Fruit fly (Drosophila melanogaster) whole organism, embryonic: Measurements from ENCODE around the gene sage.

ENCODE experiments used
- Asciz ChIP-seq: fragments of 200-800 bp; sonication (Bioruptor generic); optimal IDR thresholded peaks from 2 replicates; lab custom pipeline; 2017; ENCODE audit warnings: missing biosample characterization, mild to moderate bottlenecking, missing genetic modification characterization, missing genetic modification reagents
- Blimp-1 ChIP-seq: fragments of 200-800 bp; sonication (Bioruptor generic); optimal IDR thresholded peaks from 3 replicates; lab custom pipeline; 2018; ENCODE audit warnings: missing biosample characterization, missing genetic modification characterization, mild to moderate bottlenecking, moderate library complexity, missing genetic modification reagents
- CG10267 ChIP-seq: fragments of 200-800 bp; sonication (Bioruptor generic); optimal IDR thresholded peaks from 2 replicates; lab custom pipeline; 2018; ENCODE audit warnings: missing biosample characterization, mild to moderate bottlenecking, missing genetic modification characterization, moderate library complexity
- CG10321 ChIP-seq: fragments of 200-800 bp; sonication (Bioruptor generic); IDR thresholded peaks from 2 replicates; pipeline ENCODE4 v1.3.6; 2022; ENCODE audit warnings: missing biosample characterization, missing genetic modification characterization
- CG10431 ChIP-seq: fragments of 200-800 bp; sonication (Bioruptor generic); optimal IDR thresholded peaks from 3 replicates; lab custom pipeline; 2018; ENCODE audit warnings: missing biosample characterization, mild to moderate bottlenecking, missing genetic modification characterization
- CG10543 ChIP-seq: fragments of 200-800 bp; sonication (Bioruptor generic); optimal IDR thresholded peaks from 3 replicates; lab custom pipeline; 2017; ENCODE audit warnings: missing biosample characterization, mild to moderate bottlenecking, missing genetic modification characterization, moderate library complexity
- CG13624 ChIP-seq: fragments of 200-800 bp; sonication (Bioruptor generic); optimal IDR thresholded peaks from 2 replicates; lab custom pipeline; 2016; ENCODE audit warnings: missing biosample characterization, missing genetic modification characterization
- CG14014 ChIP-seq: fragments of 200-800 bp; sonication (Bioruptor generic); IDR thresholded peaks from 2 replicates; pipeline ENCODE4 v1.3.6; 2022; ENCODE audit warnings: missing biosample characterization, missing genetic modification characterization
- CG17186 ChIP-seq: fragments of 200-800 bp; sonication (Bioruptor generic); optimal IDR thresholded peaks from 3 replicates; lab custom pipeline; 2017; ENCODE audit warnings: missing biosample characterization, missing genetic modification reagents, missing genetic modification characterization
- CG17361 ChIP-seq: fragments of 200-800 bp; sonication (Bioruptor generic); IDR thresholded peaks from 3 replicates; pipeline ENCODE4 v1.3.6; 2022; ENCODE audit warnings: missing biosample characterization, missing genetic modification characterization
- CG17912 ChIP-seq: fragments of 200-800 bp; sonication (Bioruptor generic); optimal IDR thresholded peaks from 2 replicates; lab custom pipeline; 2018; ENCODE audit warnings: missing biosample characterization, mild to moderate bottlenecking, missing genetic modification characterization
- CG2129 ChIP-seq: fragments of 200-800 bp; sonication (Bioruptor generic); IDR thresholded peaks from 2 replicates; pipeline ENCODE4 v1.3.6; 2022; ENCODE audit warnings: missing biosample characterization, missing genetic modification characterization; ENCODE audit not compliant: partially characterized antibody
- CG2875 ChIP-seq: fragments of 200-800 bp; sonication (Bioruptor generic); optimal IDR thresholded peaks from 2 replicates; lab custom pipeline; 2017; ENCODE audit warnings: missing biosample characterization, mild to moderate bottlenecking, missing genetic modification characterization, missing genetic modification reagents
- CG4707 ChIP-seq: fragments of 200-800 bp; sonication (Bioruptor generic); optimal IDR thresholded peaks from 2 replicates; lab custom pipeline; 2018; ENCODE audit warnings: missing biosample characterization, mild to moderate bottlenecking, missing genetic modification characterization, moderate library complexity
- CG6272 ChIP-seq: fragments of 200-800 bp; sonication (Bioruptor generic); IDR thresholded peaks from 2 replicates; pipeline ENCODE4 v1.3.6; 2022; ENCODE audit warnings: missing biosample characterization, missing genetic modification characterization
- CG8089 ChIP-seq: fragments of 200-800 bp; sonication (Bioruptor generic); optimal IDR thresholded peaks from 3 replicates; lab custom pipeline; 2016; ENCODE audit warnings: missing biosample characterization, missing genetic modification characterization
- CG8478 ChIP-seq: fragments of >200 bp; optimal IDR thresholded peaks from 2 replicates; lab custom pipeline; 2018
- CG8924 ChIP-seq: fragments of 200-800 bp; optimal IDR thresholded peaks from 3 replicates; lab custom pipeline; 2019; ENCODE audit warnings: missing biosample characterization, mild to moderate bottlenecking, missing genetic modification characterization, moderate library complexity
- Chrac-16 ChIP-seq: fragments of 200-800 bp; sonication (Bioruptor generic); optimal IDR thresholded peaks from 3 replicates; lab custom pipeline; 2016; ENCODE audit warnings: missing biosample characterization, missing genetic modification characterization
- Ets65A ChIP-seq: fragments of 200-800 bp; sonication (Bioruptor generic); peaks from one replicate; lab custom pipeline; 2016; ENCODE audit warnings: missing biosample characterization, missing genetic modification characterization
- HLH3B ChIP-seq: fragments of 200-800 bp; sonication (Bioruptor generic); IDR thresholded peaks from 2 replicates; pipeline ENCODE4 v1.3.6; 2022; ENCODE audit warnings: missing biosample characterization, missing genetic modification characterization
- HmgD ChIP-seq: fragments of 200-800 bp; sonication (Bioruptor generic); optimal IDR thresholded peaks from 3 replicates; lab custom pipeline; 2016; ENCODE audit warnings: missing biosample characterization, missing genetic modification characterization
- HmgZ ChIP-seq: fragments of 200-800 bp; sonication (Bioruptor generic); optimal IDR thresholded peaks from 2 replicates; lab custom pipeline; 2018; ENCODE audit warnings: missing biosample characterization, mild to moderate bottlenecking, missing genetic modification characterization
- Hmr ChIP-seq: fragments of 200-800 bp; sonication (Bioruptor generic); optimal IDR thresholded peaks from 3 replicates; lab custom pipeline; 2017; ENCODE audit warnings: mild to moderate bottlenecking, missing biosample characterization, missing genetic modification reagents, missing genetic modification characterization
- Hr3 ChIP-seq: fragments of 200-800 bp; sonication (Bioruptor generic); optimal IDR thresholded peaks from 3 replicates; lab custom pipeline; 2016; ENCODE audit warnings: missing biosample characterization, missing genetic modification characterization
- Hr39 ChIP-seq: fragments of >200 bp; optimal IDR thresholded peaks from 2 replicates; lab custom pipeline; 2017
- Hr78 ChIP-seq, 2 experiments: fragments of 200-800 bp in 1 of 2; fragments of >200 bp in 1 of 2; sonication (Bioruptor generic) in 1 of 2; optimal IDR thresholded peaks; 2 replicates each; lab custom pipeline; 2017 to 2019; ENCODE audit warnings: missing biosample characterization in 2 of 2, missing genetic modification characterization in 2 of 2, mild to moderate bottlenecking in 1 of 2, moderate library complexity in 1 of 2
- Lpt ChIP-seq: fragments of >200 bp; optimal IDR thresholded peaks from 2 replicates; lab custom pipeline; 2018; ENCODE audit warnings: missing biosample characterization, missing genetic modification characterization
- Mad ChIP-seq: fragments of 200-800 bp; sonication (Bioruptor generic); optimal IDR thresholded peaks from 2 replicates; lab custom pipeline; 2016; ENCODE audit warnings: missing biosample characterization, missing genetic modification characterization
- Max ChIP-seq: fragments of 200-800 bp; sonication (Bioruptor generic); optimal IDR thresholded peaks from 2 replicates; lab custom pipeline; 2016; ENCODE audit warnings: missing biosample characterization, mild to moderate bottlenecking, missing genetic modification characterization
- Med ChIP-seq: fragments of 200-800 bp; sonication (Bioruptor generic); peaks from one replicate; lab custom pipeline; 2016; ENCODE audit warnings: missing biosample characterization, missing genetic modification characterization, mild to moderate bottlenecking, inconsistent platforms, moderate library complexity
- Meics ChIP-seq: fragments of 200-800 bp; sonication (Bioruptor generic); optimal IDR thresholded peaks from 2 replicates; lab custom pipeline; 2017; ENCODE audit warnings: missing biosample characterization, mild to moderate bottlenecking, missing genetic modification characterization
- NC2β ChIP-seq: fragments of 200-800 bp; sonication (Bioruptor generic); optimal IDR thresholded peaks from 2 replicates; lab custom pipeline; 2016; ENCODE audit warnings: missing biosample characterization, missing genetic modification characterization
- TFAM ChIP-seq: fragments of 200-800 bp; sonication (Bioruptor generic); optimal IDR thresholded peaks from 2 replicates; lab custom pipeline; 2017; ENCODE audit warnings: missing biosample characterization, missing genetic modification characterization, inconsistent platforms
- abd-A ChIP-seq: fragments of 200-800 bp; sonication (Bioruptor generic); optimal IDR thresholded peaks from 3 replicates; lab custom pipeline; 2019; ENCODE audit warnings: missing biosample characterization, mild to moderate bottlenecking, missing genetic modification characterization, moderate library complexity
- bcd ChIP-seq: fragments of 200-800 bp; sonication (Bioruptor generic); optimal IDR thresholded peaks from 2 replicates; lab custom pipeline; 2017; ENCODE audit warnings: missing biosample characterization, mild to moderate bottlenecking, missing genetic modification characterization
- da ChIP-seq: fragments of 200-800 bp; sonication (Bioruptor generic); optimal IDR thresholded peaks from 2 replicates; lab custom pipeline; 2016; ENCODE audit warnings: missing biosample characterization, missing genetic modification characterization
- ems ChIP-seq: fragments of 200-800 bp; sonication (Bioruptor generic); optimal IDR thresholded peaks from 3 replicates; lab custom pipeline; 2016; ENCODE audit warnings: missing biosample characterization, missing genetic modification characterization
- ewg ChIP-seq: fragments of 200-800 bp; sonication (Bioruptor generic); optimal IDR thresholded peaks from 3 replicates; lab custom pipeline; 2017; ENCODE audit warnings: mild to moderate bottlenecking, missing biosample characterization, missing genetic modification reagents, missing genetic modification characterization
- gfzf ChIP-seq: fragments of 200-800 bp; sonication (Bioruptor generic); optimal IDR thresholded peaks from 2 replicates; lab custom pipeline; 2016; ENCODE audit warnings: missing biosample characterization, mild to moderate bottlenecking, missing genetic modification characterization, moderate library complexity
- hth ChIP-seq: fragments of >200 bp; optimal IDR thresholded peaks from 2 replicates; lab custom pipeline; 2017; ENCODE audit warnings: inconsistent platforms
- insv ChIP-seq, 2 experiments: fragments of 200-800 bp; sonication (Bioruptor generic); optimal IDR thresholded peaks; 3 replicates each; lab custom pipeline; 2016 to 2018; ENCODE audit warnings: missing biosample characterization in 2 of 2, missing genetic modification characterization in 2 of 2
- knrl ChIP-seq: fragments of 200-800 bp; sonication (Bioruptor generic); IDR thresholded peaks from 3 replicates; pipeline ENCODE4 v1.3.6; 2022; ENCODE audit warnings: missing biosample characterization, missing genetic modification characterization; ENCODE audit not compliant: partially characterized antibody
- mam ChIP-seq: fragments of 200-800 bp; sonication (Bioruptor generic); optimal IDR thresholded peaks from 3 replicates; lab custom pipeline; 2016; ENCODE audit warnings: missing biosample characterization, missing genetic modification characterization
- mld ChIP-seq: fragments of 200-800 bp; sonication (Bioruptor generic); IDR thresholded peaks from 3 replicates; pipeline ENCODE4 v1.3.6; 2022; ENCODE audit warnings: missing biosample characterization, missing genetic modification characterization; ENCODE audit not compliant: partially characterized antibody
- oc ChIP-seq: fragments of 200-800 bp; sonication (Bioruptor generic); optimal IDR thresholded peaks from 2 replicates; lab custom pipeline; 2018; ENCODE audit warnings: missing biosample characterization, mild to moderate bottlenecking, missing genetic modification characterization, moderate library complexity
- peb ChIP-seq: fragments of 200-800 bp; sonication (Bioruptor generic); IDR thresholded peaks from 2 replicates; pipeline ENCODE4 v1.3.6; 2022; ENCODE audit warnings: missing biosample characterization, missing genetic modification characterization
- prd ChIP-seq, 3 experiments: fragments of >200 bp in 2 of 3; fragments of 200-800 bp in 1 of 3; sonication (Bioruptor generic) in 1 of 3; optimal IDR thresholded peaks in 2 of 3; IDR thresholded peaks in 1 of 3; 2 replicates in 2 of 3; 3 replicates in 1 of 3; pipeline versions ENCODE4 v1.3.6 to Lab custom; 2017 to 2022; ENCODE audit warnings: missing biosample characterization in 1 of 3, missing genetic modification characterization in 1 of 3
- run ChIP-seq: fragments of 200-800 bp; sonication (Bioruptor generic); optimal IDR thresholded peaks from 3 replicates; lab custom pipeline; 2018; ENCODE audit warnings: missing biosample characterization, mild to moderate bottlenecking, missing genetic modification characterization
- wdn ChIP-seq: fragments of 200-800 bp; sonication (Bioruptor generic); IDR thresholded peaks from 2 replicates; pipeline ENCODE4 v1.3.6; 2022; ENCODE audit warnings: missing biosample characterization, missing genetic modification characterization

sage gene

dm6 chr3R:9245576-9246200 is 18.3 kb downstream of the sage start, which contains the start of gene Vps15 (continued):
- TF ChIP-seq mld (GFP tag; lab: Robert Waterston, UW) (peak; percentile 22; the same call in 1 of the 3 replicates), Lpt (GFP tag; lab: Kevin White, UChicago) (no peak), NC2β (peak; percentile 50), mam (GFP tag; lab: Kevin White, UChicago) (peak; percentile 77), CG8924 (tag; lab: Kevin White, UChicago) (peak; percentile 82), peb (GFP tag; lab: Robert Waterston, UW) (peak; percentile 62; the same call in 1 of the 2 replicates), Hr39 (lab: Kevin White, UChicago) (no peak), gfzf (peak; percentile 17), Asciz (GFP tag; lab: Kevin White, UChicago) (peak; percentile 57), CG17912 (GFP tag; lab: Kevin White, UChicago) (no peak), bcd (peak; percentile 51), Mad (GFP tag; lab: Kevin White, UChicago) (peak; percentile 48), Hr78 (GFP tag; optimal IDR thresholded peaks at IDR 0.05; lab: Kevin White, UChicago) (peak in 1 of 2 experiments; percentile 49), wdn (GFP tag; lab: Robert Waterston, UW) (peak; percentile 58; the same call in 1 of the 2 replicates), CG10543 (GFP tag; lab: Kevin White, UChicago) (peak; percentile 78), CG10321 (GFP tag; lab: Robert Waterston, UW) (no peak), Hr3 (GFP tag; lab: Kevin White, UChicago) (peak; percentile 64), CG14014 (GFP tag; lab: Robert Waterston, UW) (peak; percentile 84), oc (tag; lab: Kevin White, UChicago) (peak; percentile 72), hth (lab: Kevin White, UChicago) (no peak), CG10431 (GFP tag; lab: Kevin White, UChicago) (peak; percentile 18), prd (optimal IDR thresholded peaks at IDR 0.05; lab: Kevin White, UChicago) (no peak), prd (GFP tag; IDR thresholded peaks at IDR 0.05; lab: Robert Waterston, UW) (peak; percentile 72), Med (GFP tag; lab: Kevin White, UChicago) (peak; percentile 93), CG4707 (GFP tag; lab: Kevin White, UChicago) (no peak), CG2129 (peak; percentile 85), Ets65A (peak; percentile 15), insv (GFP tag; optimal IDR thresholded peaks at IDR 0.05; lab: Kevin White, UChicago) (no peak), knrl (GFP tag; lab: Robert Waterston, UW) (peak; percentile 74), CG8089 (GFP tag; lab: Kevin White, UChicago) (no peak), CG13624 (GFP tag; lab: Kevin White, UChicago) (peak; percentile 85), run (tag; lab: Kevin White, UChicago) (peak; percentile 46), CG10267 (peak; percentile 83), CG8478 (no peak), CG2875 (peak; percentile 31), HmgZ (tag; lab: Kevin White, UChicago) (peak; percentile 85), Meics (GFP tag; lab: Kevin White, UChicago) (peak; percentile 81), Blimp-1 (GFP tag; lab: Kevin White, UChicago) (peak; percentile 81), da (GFP tag; lab: Kevin White, UChicago) (peak; percentile 46), CG6272 (GFP tag; lab: Robert Waterston, UW) (peak; percentile 55), abd-A (tag; lab: Kevin White, UChicago) (peak; percentile 77), Chrac-16 (GFP tag; lab: Kevin White, UChicago) (peak; percentile 72), TFAM (GFP tag; lab: Kevin White, UChicago) (no peak), CG17186 (peak; percentile 68), CG17361 (GFP tag; lab: Robert Waterston, UW) (peak; percentile 73), Hmr (GFP tag; lab: Kevin White, UChicago) (peak; percentile 73), ems (GFP tag; lab: Kevin White, UChicago) (peak; percentile 77), ewg (GFP tag; lab: Kevin White, UChicago) (peak; percentile 78), Max (peak; percentile 71), HLH3B (GFP tag; lab: Robert Waterston, UW) (peak; percentile 76), HmgD (GFP tag; lab: Kevin White, UChicago) (no peak)
